Fruit fly (Drosophila melanogaster) Kc167 (cell line): Measurements from ENCODE around the gene Sema1a.

ENCODE experiments used
- Myc ChIP-seq: fragments of >200 bp; optimal IDR thresholded peaks from 2 replicates; lab custom pipeline; 2017; ENCODE audit warnings: missing external identifiers
- Sin3A ChIP-seq: fragments of >200 bp; optimal IDR thresholded peaks from 2 replicates; lab custom pipeline; 2018; ENCODE audit warnings: missing external identifiers
- h ChIP-seq: fragments of >200 bp; optimal IDR thresholded peaks from 3 replicates; lab custom pipeline; 2018; ENCODE audit warnings: missing external identifiers
- insv ChIP-seq: fragments of >200 bp; optimal IDR thresholded peaks from 3 replicates; lab custom pipeline; 2018; ENCODE audit warnings: missing external identifiers
- psq ChIP-seq: fragments of >200 bp; optimal IDR thresholded peaks from 2 replicates; lab custom pipeline; 2017; ENCODE audit warnings: missing external identifiers
- ttk ChIP-seq: sonication (Bioruptor generic); optimal IDR thresholded peaks from 2 replicates; lab custom pipeline; 2017; ENCODE audit warnings: missing external identifiers

Gene Sema1a

DNA sequence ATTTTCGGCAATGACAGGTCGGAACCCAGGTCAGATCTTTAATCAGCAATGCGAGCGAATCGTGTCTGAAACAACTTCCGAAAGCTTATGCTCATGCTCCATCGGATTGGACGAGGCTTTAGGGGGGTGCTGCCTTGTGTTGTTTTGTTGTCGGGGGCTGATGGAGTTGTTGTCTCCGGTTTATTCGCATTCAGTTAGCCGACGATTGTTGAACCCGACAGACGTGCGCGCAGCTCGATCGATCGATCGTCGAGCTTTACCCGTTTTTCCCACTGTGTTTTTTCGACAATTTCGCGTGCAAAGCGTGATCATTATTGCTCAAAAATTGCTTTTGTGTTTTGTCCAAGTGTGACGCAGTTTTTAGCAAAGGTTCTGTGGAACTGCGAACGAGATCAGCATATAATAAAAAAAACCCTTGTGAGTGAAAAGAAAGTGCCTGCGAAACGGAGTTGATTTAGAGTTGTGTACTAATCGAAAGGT, 13.0 kb upstream of the Sema1a start, which contains the start of gene CG17834:
Gene CG17834, plus strand, starts transcription at position 191 of the 480 bp plus-strand sequence.
- TF ChIP-seq psq (lab: Kevin White, UChicago) = no peak
- TF ChIP-seq Sin3A (lab: Kevin White, UChicago) = no peak

DNA sequence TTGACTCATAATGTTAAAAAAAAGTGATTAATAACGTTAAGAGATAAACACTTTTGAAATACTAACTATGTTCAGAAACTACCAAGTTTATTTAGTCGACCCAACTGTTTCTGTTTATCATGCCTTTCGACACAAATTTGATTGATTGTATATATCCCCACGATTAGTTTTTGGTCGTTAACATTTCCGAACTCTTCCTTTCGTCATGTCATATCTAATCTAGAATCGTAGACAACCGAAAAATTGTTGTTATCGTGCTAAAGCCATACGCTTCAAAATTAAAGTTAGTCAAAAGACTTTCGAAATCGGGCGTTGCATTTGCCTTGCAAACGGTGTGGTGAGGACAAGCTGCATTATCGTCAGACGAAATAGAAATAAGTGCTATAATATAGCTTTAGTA, 11.8 kb upstream of the Sema1a start:
- no peak for TF ChIP-seq h (lab: Kevin White, UChicago)
- TF ChIP-seq psq (lab: Kevin White, UChicago) = no peak
- TF ChIP-seq insv (lab: Kevin White, UChicago) = no peak
- no peak for TF ChIP-seq Myc (lab: Kevin White, UChicago)
- no peak for TF ChIP-seq Sin3A (lab: Kevin White, UChicago)
- no peak for TF ChIP-seq ttk

DNA sequence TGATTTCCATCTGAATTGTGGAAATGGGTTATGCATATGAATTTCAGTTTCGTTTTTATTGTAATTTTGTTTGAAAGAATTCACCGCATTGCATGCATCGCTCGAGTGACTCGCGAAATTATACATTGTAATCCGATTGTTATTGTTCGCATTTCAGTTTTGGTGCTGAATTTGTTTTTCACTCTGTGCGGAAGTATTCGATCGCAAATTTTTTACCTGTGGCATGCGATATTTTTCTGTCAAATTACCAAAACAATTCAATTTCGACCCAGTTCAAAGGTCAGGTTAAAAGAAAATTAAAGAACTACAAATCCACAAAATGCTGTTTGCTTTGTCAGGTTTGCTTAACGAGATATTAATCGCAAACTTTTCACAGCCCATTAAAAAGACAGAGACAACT, 9.2 kb upstream of the Sema1a start:
- TF ChIP-seq insv (lab: Kevin White, UChicago) (no peak), Myc (lab: Kevin White, UChicago) (no peak), h (lab: Kevin White, UChicago) (no peak), psq (lab: Kevin White, UChicago) (no peak), Sin3A (lab: Kevin White, UChicago) (no peak), ttk (no peak)

DNA sequence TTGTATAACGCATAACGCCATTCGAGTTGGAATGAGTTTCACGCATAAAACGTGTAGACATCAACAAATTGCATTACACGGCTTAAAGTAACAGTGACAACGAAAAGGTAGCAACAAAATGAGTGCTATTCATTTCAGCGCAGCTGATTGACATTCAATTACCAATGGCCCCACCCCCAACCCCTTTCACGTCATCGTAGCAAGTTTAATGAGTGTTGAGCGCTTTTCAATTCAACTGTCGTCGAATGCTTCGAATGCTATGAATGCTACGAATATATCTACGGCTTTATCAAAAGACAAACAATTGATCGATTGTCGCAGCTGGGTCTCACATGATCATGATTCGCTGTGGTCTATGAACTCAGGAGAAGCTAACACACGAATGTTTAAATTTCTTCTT, 8.3 kb upstream of the Sema1a start:
- TF ChIP-seq ttk (no peak), insv (lab: Kevin White, UChicago) (no peak), Sin3A (lab: Kevin White, UChicago) (no peak), Myc (lab: Kevin White, UChicago) (no peak), h (lab: Kevin White, UChicago) (no peak), psq (lab: Kevin White, UChicago) (no peak)

DNA sequence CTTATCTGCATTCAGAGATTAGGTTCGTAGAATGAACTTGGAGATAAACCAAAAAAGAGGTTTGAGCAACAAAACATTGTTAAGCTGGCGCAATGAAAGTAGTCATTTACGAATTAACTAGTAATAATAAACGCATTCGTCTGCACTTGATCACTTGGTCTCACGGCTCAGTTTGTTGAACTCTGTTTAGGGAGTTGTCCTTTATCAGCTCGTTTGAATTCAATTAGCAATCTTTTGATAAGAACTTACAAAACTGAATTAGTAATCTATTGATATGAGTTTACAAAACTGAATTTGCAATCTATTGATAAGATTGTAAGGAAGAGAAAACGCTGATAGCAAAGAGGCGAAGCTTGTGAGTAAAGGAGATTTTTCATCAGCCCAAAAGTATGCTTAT, 7.8 kb upstream of the Sema1a start:
- TF ChIP-seq Myc (lab: Kevin White, UChicago) (no peak), insv (lab: Kevin White, UChicago) (no peak), ttk (no peak), Sin3A (lab: Kevin White, UChicago) (no peak), psq (lab: Kevin White, UChicago) (no peak), h (lab: Kevin White, UChicago) (no peak)

DNA sequence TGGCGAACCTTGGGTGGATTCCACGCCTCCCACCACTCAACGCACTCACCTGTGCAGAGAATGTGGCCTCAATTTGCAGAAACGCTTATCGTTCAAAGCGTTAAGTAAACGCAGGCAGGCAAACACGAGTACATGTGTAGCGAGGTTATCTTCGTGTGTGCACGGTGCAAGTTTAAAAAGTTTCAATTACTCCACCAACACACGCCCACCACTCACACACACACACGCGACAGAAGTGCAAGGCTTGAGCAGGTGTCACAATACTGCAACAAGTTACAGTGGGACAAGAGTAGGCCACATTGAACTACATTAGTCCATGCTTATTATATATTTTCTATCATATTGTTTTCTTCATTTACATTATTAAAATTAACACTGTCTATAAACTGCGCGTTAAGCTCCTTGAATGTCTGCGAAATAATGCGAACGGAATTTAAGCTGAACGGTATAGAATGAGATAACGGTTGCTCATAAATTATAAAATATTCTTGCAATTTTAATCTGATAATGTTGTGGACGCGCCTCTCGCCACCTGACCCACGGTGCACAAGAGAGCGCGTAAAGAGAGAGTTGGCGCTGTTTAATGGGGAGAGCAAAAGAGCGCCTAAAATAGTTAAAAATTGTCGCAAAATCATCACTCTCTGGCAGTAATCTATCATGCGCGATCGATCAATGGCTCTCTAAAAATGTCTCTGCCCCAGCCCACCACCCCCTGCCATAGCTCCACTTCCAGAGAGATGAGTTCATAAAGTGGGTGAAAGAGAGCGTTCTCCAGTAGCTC, 7.2 kb upstream of the Sema1a start:
- TF ChIP-seq psq (lab: Kevin White, UChicago) (no peak), ttk (no peak), h (lab: Kevin White, UChicago) (no peak)

DNA sequence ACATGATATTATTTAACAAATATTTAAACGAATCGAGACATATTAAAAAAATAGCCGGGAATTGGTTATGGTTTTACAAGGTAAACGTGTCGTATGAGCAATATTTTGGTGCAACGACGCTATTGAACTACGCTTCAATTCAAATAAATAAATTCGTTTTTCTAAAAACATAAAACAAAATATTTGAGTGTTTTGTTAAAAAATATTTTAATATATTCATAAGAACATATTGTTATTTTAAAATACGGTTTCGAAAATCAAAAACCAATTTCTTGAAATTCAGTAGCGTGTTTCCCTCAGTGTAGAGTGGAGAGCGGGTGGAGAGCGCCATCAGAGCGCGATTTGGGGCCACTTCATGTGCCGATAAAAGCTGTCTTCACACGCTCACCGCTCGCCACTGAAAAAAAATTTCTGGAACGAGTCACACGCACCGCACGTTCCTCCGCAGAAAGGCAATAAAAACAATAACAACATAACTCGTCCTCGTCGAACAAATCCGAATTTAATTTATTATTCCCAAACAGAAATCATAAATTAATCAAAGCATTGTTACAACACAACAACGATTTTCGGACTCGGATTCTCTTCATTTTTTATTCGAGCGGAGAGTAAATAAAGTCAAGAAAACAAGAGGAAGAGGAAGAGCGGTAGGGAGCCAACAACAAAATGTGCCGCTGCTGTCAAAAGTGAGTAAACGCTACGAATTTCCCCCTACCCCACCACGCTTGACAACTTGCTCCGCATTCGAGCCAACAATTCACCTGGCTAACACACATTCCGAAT, 6.4 kb upstream of the Sema1a start:
- TF ChIP-seq Myc (lab: Kevin White, UChicago) = no peak
- no peak for TF ChIP-seq ttk
- TF ChIP-seq insv (lab: Kevin White, UChicago) = no peak
- no peak for TF ChIP-seq psq (lab: Kevin White, UChicago)
- no peak for TF ChIP-seq h (lab: Kevin White, UChicago)

DNA sequence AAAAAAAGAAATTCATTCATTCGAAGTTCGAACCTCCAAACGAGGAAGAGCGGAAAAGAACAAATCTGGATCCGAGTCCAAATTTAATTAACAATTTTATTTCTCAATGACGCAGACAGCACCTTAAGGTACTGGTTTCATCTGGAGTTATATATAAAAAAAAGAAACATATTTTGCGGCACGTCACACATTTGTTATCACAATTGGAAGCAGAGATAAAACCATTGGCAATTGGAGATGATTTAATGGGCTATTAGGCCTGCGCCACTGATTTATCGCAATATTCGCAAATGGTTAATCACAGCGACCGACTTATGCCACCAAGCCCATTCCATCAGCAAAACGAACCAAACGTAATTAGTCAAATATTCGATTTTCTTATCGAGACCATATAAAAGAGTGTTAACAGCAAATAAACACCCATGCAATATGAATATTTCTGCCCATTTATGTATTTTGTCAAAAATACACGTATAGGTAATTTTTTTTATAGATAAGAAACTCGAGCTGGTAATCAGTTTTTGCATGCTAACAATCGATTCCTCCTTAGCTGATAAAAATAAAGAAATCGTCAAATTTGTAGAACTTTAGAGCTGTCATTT, 3.4 kb upstream of the Sema1a start:
- TF ChIP-seq Myc (lab: Kevin White, UChicago) (no peak), ttk (no peak), psq (lab: Kevin White, UChicago) (no peak), insv (lab: Kevin White, UChicago) (no peak), h (lab: Kevin White, UChicago) (no peak), Sin3A (lab: Kevin White, UChicago) (no peak)

DNA sequence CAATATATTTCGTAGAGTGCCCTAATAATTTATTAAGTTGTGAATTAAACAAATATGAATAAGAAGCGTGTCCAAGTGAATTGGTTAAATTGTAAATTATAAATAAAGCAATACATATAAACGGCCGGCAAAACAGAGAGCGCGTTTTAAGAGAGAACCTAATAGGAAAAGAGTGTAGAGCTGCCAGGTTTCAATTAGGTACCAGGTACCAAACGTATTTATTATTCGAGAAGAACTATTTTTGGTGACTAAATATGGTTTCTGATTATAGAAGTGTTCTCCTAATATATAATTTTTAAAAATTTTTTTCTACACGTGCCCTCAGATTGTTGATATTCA, 256 bp downstream of the Sema1a start:
- no peak for TF ChIP-seq psq (lab: Kevin White, UChicago)
- TF ChIP-seq h (lab: Kevin White, UChicago) = no peak
- no peak for TF ChIP-seq Sin3A (lab: Kevin White, UChicago)
- TF ChIP-seq Myc (lab: Kevin White, UChicago) = no peak
- TF ChIP-seq insv (lab: Kevin White, UChicago) = no peak
- TF ChIP-seq ttk = no peak

DNA sequence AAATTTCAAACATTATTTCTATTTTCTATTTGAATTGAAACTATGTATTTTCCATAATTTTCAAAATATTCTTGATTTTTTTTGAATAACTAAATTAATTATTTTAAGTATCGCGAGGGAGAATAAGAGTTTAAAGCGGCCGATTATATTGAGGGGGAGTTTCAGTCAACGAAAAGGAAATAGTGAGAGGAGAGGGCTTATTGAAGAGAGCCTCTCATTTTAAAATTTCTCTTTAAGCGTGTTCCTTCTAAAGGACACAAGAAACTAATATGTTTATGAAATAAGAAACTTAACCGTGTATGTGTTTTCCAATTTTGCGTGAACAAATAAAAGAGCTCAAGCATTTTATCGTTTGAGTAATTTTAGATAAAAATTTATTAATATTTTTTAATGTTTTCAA, 692 bp downstream of the Sema1a start:
- TF ChIP-seq ttk (no peak), Sin3A (lab: Kevin White, UChicago) (no peak), Myc (lab: Kevin White, UChicago) (no peak), insv (lab: Kevin White, UChicago) (no peak), h (lab: Kevin White, UChicago) (no peak), psq (lab: Kevin White, UChicago) (no peak)

DNA sequence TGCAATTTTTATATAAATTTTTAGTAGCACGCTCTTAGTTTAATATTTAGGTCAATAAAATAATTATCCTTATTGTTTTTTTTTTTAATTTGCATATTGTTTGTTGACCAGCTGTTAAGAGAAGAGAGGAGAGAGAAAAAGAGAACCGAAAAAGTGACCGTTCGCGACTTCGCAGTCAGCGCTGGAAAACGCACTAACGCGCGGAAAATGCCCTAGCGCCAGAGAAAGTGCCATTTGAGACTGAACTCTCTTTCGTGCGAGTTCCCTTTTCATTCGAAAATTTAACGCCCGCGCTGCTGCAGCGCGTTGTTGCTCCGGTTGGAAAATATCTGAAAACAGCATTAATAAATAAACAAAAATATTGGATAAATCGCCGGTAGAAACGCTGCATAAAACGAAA, 1.2 kb downstream of the Sema1a start:
- TF ChIP-seq Myc (lab: Kevin White, UChicago) (no peak), insv (lab: Kevin White, UChicago) (no peak), h (lab: Kevin White, UChicago) (no peak), Sin3A (lab: Kevin White, UChicago) (no peak), ttk (no peak), psq (lab: Kevin White, UChicago) (no peak)
